Fruit fly (Drosophila melanogaster) whole organism, embryonic: ENCODE results near the gene CG2182.

ENCODE experiments used
- Atf-2 ChIP-seq: fragments of 200-800 bp; sonication (Bioruptor generic); optimal IDR thresholded peaks from 2 replicates; lab custom pipeline; 2016; ENCODE audit warnings: missing biosample characterization, missing genetic modification characterization
- B-H1 ChIP-seq: fragments of 200-800 bp; sonication (Bioruptor generic); IDR thresholded peaks from 3 replicates; pipeline ENCODE4 v1.3.6; 2022; ENCODE audit warnings: missing biosample characterization, missing genetic modification characterization
- Bdp1 ChIP-seq: fragments of 200-800 bp; sonication (Bioruptor generic); optimal IDR thresholded peaks from 3 replicates; lab custom pipeline; 2016; ENCODE audit warnings: missing biosample characterization, missing genetic modification characterization
- CG10147 ChIP-seq: fragments of 200-800 bp; sonication (Bioruptor generic); optimal IDR thresholded peaks from 2 replicates; lab custom pipeline; 2019; ENCODE audit warnings: missing biosample characterization, mild to moderate bottlenecking, missing genetic modification characterization, moderate library complexity
- CG10654 ChIP-seq: fragments of 200-800 bp; sonication (Bioruptor generic); optimal IDR thresholded peaks from 2 replicates; lab custom pipeline; 2016; ENCODE audit warnings: missing biosample characterization, missing genetic modification characterization
- CG10959 ChIP-seq: fragments of 200-800 bp; sonication (Bioruptor generic); IDR thresholded peaks from 2 replicates; pipeline ENCODE4 v1.3.6; 2022; ENCODE audit warnings: missing biosample characterization, missing genetic modification characterization
- CG11093 ChIP-seq: fragments of 200-800 bp; sonication (Bioruptor generic); IDR thresholded peaks from 3 replicates; pipeline ENCODE4 v1.3.6; 2022; ENCODE audit warnings: missing biosample characterization, missing genetic modification characterization
- CG12391 ChIP-seq: fragments of 200-800 bp; sonication (Bioruptor generic); optimal IDR thresholded peaks from 3 replicates; lab custom pipeline; 2018; ENCODE audit warnings: missing biosample characterization, mild to moderate bottlenecking, missing genetic modification characterization, moderate library complexity
- CG12769 ChIP-seq: fragments of 200-800 bp; sonication (Bioruptor generic); optimal IDR thresholded peaks from 2 replicates; lab custom pipeline; 2019; ENCODE audit warnings: missing biosample characterization, mild to moderate bottlenecking, missing genetic modification characterization, moderate library complexity
- CG13123 ChIP-seq: fragments of 200-800 bp; sonication (Bioruptor generic); optimal IDR thresholded peaks from 2 replicates; lab custom pipeline; 2016; ENCODE audit warnings: missing biosample characterization, missing genetic modification characterization
- CG13775 ChIP-seq: fragments of 200-800 bp; sonication (Bioruptor generic); optimal IDR thresholded peaks from 3 replicates; lab custom pipeline; 2017; ENCODE audit warnings: missing biosample characterization, mild to moderate bottlenecking, missing genetic modification characterization
- CG14014 ChIP-seq: fragments of 200-800 bp; sonication (Bioruptor generic); IDR thresholded peaks from 2 replicates; pipeline ENCODE4 v1.3.6; 2022; ENCODE audit warnings: missing biosample characterization, missing genetic modification characterization
- CG16813 ChIP-seq: fragments of 200-800 bp; sonication (Bioruptor generic); IDR thresholded peaks from 3 replicates; pipeline ENCODE4 v1.3.6; 2022; ENCODE audit warnings: missing biosample characterization, missing genetic modification characterization; ENCODE audit not compliant: partially characterized antibody
- CG17829 ChIP-seq: fragments of 200-800 bp; optimal IDR thresholded peaks from 2 replicates; lab custom pipeline; 2019; ENCODE audit warnings: missing biosample characterization, mild to moderate bottlenecking, missing genetic modification characterization, moderate library complexity
- CG1792 ChIP-seq: fragments of 200-800 bp; sonication (Bioruptor generic); optimal IDR thresholded peaks from 2 replicates; lab custom pipeline; 2016; ENCODE audit warnings: missing biosample characterization, missing genetic modification characterization
- CG34224 ChIP-seq: fragments of 200-800 bp; sonication (Bioruptor generic); IDR thresholded peaks from 3 replicates; pipeline ENCODE4 v1.3.6; 2022; ENCODE audit warnings: missing biosample characterization, missing genetic modification characterization; ENCODE audit not compliant: partially characterized antibody
- CG4328 ChIP-seq: fragments of 200-800 bp; sonication (Bioruptor generic); optimal IDR thresholded peaks from 3 replicates; lab custom pipeline; 2017; ENCODE audit warnings: missing biosample characterization, missing genetic modification reagents, missing genetic modification characterization
- CG5953 ChIP-seq: fragments of 200-800 bp; sonication (Bioruptor generic); IDR thresholded peaks from 2 replicates; pipeline ENCODE4 v1.3.6; 2022; ENCODE audit warnings: missing biosample characterization, missing genetic modification characterization
- CG6813 ChIP-seq: fragments of 200-800 bp; sonication (Bioruptor generic); optimal IDR thresholded peaks from 2 replicates; lab custom pipeline; 2017; ENCODE audit warnings: missing biosample characterization, missing genetic modification characterization, mild to moderate bottlenecking, moderate library complexity, missing genetic modification reagents
- CG7556 ChIP-seq: fragments of 200-800 bp; sonication (Bioruptor generic); optimal IDR thresholded peaks from 2 replicates; lab custom pipeline; 2017; ENCODE audit warnings: missing biosample characterization, mild to moderate bottlenecking, missing genetic modification characterization
- CG7786 ChIP-seq: fragments of 200-800 bp; sonication (Bioruptor generic); optimal IDR thresholded peaks from 2 replicates; lab custom pipeline; 2016; ENCODE audit warnings: missing biosample characterization, missing genetic modification characterization
- CG7839 ChIP-seq: fragments of 200-800 bp; sonication (Bioruptor generic); optimal IDR thresholded peaks from 3 replicates; lab custom pipeline; 2018; ENCODE audit warnings: missing biosample characterization, mild to moderate bottlenecking, missing genetic modification characterization, moderate library complexity
- CG7987 ChIP-seq: fragments of 200-800 bp; sonication (Bioruptor generic); optimal IDR thresholded peaks from 2 replicates; lab custom pipeline; 2018; ENCODE audit warnings: missing biosample characterization, mild to moderate bottlenecking, missing genetic modification characterization, moderate library complexity
- CG8388 ChIP-seq: fragments of 200-800 bp; sonication (Bioruptor generic); optimal IDR thresholded peaks from 2 replicates; lab custom pipeline; 2019; ENCODE audit warnings: missing biosample characterization, mild to moderate bottlenecking, missing genetic modification characterization, moderate library complexity
- Camta ChIP-seq: fragments of 200-800 bp; sonication (Bioruptor generic); optimal IDR thresholded peaks from 2 replicates; lab custom pipeline; 2016; ENCODE audit warnings: missing biosample characterization, missing genetic modification characterization
- Dll ChIP-seq: fragments of 200-800 bp; sonication (Bioruptor generic); IDR thresholded peaks from 4 replicates; pipeline ENCODE4 v1.3.6; 2022; ENCODE audit warnings: missing biosample characterization, missing genetic modification characterization; ENCODE audit not compliant: partially characterized antibody
- Dp ChIP-seq: fragments of 200-800 bp; sonication (Bioruptor generic); optimal IDR thresholded peaks from 2 replicates; lab custom pipeline; 2018; ENCODE audit warnings: missing biosample characterization, mild to moderate bottlenecking, missing genetic modification characterization, moderate library complexity
- HHEX ChIP-seq: fragments of 200-800 bp; sonication (Bioruptor generic); optimal IDR thresholded peaks from 3 replicates; lab custom pipeline; 2017; ENCODE audit warnings: missing biosample characterization, mild to moderate bottlenecking, missing genetic modification characterization, missing genetic modification reagents
- HLH4C ChIP-seq: fragments of 200-800 bp; sonication (Bioruptor generic); IDR thresholded peaks from 3 replicates; pipeline ENCODE4 v1.3.6; 2022; ENCODE audit warnings: missing biosample characterization, missing genetic modification characterization; ENCODE audit not compliant: partially characterized antibody
- Lhr ChIP-seq: fragments of 200-800 bp; sonication (Bioruptor generic); optimal IDR thresholded peaks from 3 replicates; lab custom pipeline; 2017; ENCODE audit warnings: mild to moderate bottlenecking, missing biosample characterization, missing genetic modification reagents, missing genetic modification characterization
- Oli ChIP-seq: fragments of 200-800 bp; sonication (Bioruptor generic); optimal IDR thresholded peaks from 2 replicates; lab custom pipeline; 2018; ENCODE audit warnings: missing biosample characterization, mild to moderate bottlenecking, missing genetic modification characterization, moderate library complexity
- Ptx1 ChIP-seq: fragments of 200-800 bp; sonication (Bioruptor generic); IDR thresholded peaks from 2 replicates; pipeline ENCODE4 v1.3.6; 2022; ENCODE audit warnings: missing biosample characterization, missing genetic modification characterization
- Rfx ChIP-seq: fragments of 200-800 bp; sonication (Bioruptor generic); IDR thresholded peaks from 2 replicates; pipeline ENCODE4 v1.3.6; 2022; ENCODE audit warnings: missing biosample characterization, missing genetic modification characterization
- Rx ChIP-seq: fragments of 200-800 bp; sonication (Bioruptor generic); IDR thresholded peaks from 2 replicates; pipeline ENCODE4 v1.3.6; 2022; ENCODE audit warnings: missing biosample characterization, missing genetic modification characterization
- Spps ChIP-seq: fragments of 200-800 bp; sonication (Bioruptor generic); optimal IDR thresholded peaks from 2 replicates; lab custom pipeline; 2018; ENCODE audit warnings: missing biosample characterization, mild to moderate bottlenecking, missing genetic modification characterization
- ara ChIP-seq: fragments of 200-800 bp; sonication (Bioruptor generic); IDR thresholded peaks from 2 replicates; pipeline ENCODE4 v1.3.6; 2022; ENCODE audit warnings: missing biosample characterization, missing genetic modification characterization
- ato ChIP-seq: fragments of 200-800 bp; sonication (Bioruptor generic); IDR thresholded peaks from 2 replicates; pipeline ENCODE4 v1.3.6; 2022; ENCODE audit warnings: missing biosample characterization, missing genetic modification characterization; ENCODE audit not compliant: partially characterized antibody
- caup ChIP-seq: fragments of 200-800 bp; sonication (Bioruptor generic); optimal IDR thresholded peaks from 3 replicates; lab custom pipeline; 2017; ENCODE audit warnings: missing biosample characterization, mild to moderate bottlenecking, missing genetic modification characterization, moderate library complexity; ENCODE audit not compliant: severe bottlenecking
- croc ChIP-seq: fragments of 200-800 bp; sonication (Bioruptor generic); conservative IDR thresholded peaks from 3 replicates; pipeline ENCODE4 v1.3.6; 2022; ENCODE audit warnings: missing biosample characterization, missing genetic modification characterization
- ems ChIP-seq: fragments of 200-800 bp; sonication (Bioruptor generic); optimal IDR thresholded peaks from 3 replicates; lab custom pipeline; 2016; ENCODE audit warnings: missing biosample characterization, missing genetic modification characterization
- jumu ChIP-seq: fragments of 200-800 bp; sonication (Bioruptor generic); optimal IDR thresholded peaks from 3 replicates; lab custom pipeline; 2016; ENCODE audit warnings: missing biosample characterization, missing genetic modification characterization
- luna ChIP-seq: fragments of 200-800 bp; sonication (Bioruptor generic); optimal IDR thresholded peaks from 2 replicates; lab custom pipeline; 2016; ENCODE audit warnings: missing biosample characterization, missing genetic modification characterization
- peb ChIP-seq: fragments of 200-800 bp; sonication (Bioruptor generic); IDR thresholded peaks from 2 replicates; pipeline ENCODE4 v1.3.6; 2022; ENCODE audit warnings: missing biosample characterization, missing genetic modification characterization
- pho ChIP-seq: fragments of 200-800 bp; sonication (Bioruptor generic); optimal IDR thresholded peaks from 2 replicates; lab custom pipeline; 2016; ENCODE audit warnings: missing biosample characterization, missing genetic modification characterization
- psq ChIP-seq: fragments of 200-800 bp; sonication (Bioruptor generic); optimal IDR thresholded peaks from 2 replicates; lab custom pipeline; 2017; ENCODE audit warnings: missing biosample characterization, missing genetic modification characterization
- sna ChIP-seq: fragments of 200-800 bp; sonication (Bioruptor generic); IDR thresholded peaks from 2 replicates; pipeline ENCODE4 v1.3.6; 2022; ENCODE audit warnings: missing biosample characterization, missing genetic modification characterization; ENCODE audit not compliant: partially characterized antibody
- usp ChIP-seq: fragments of >200 bp; optimal IDR thresholded peaks from 2 replicates; lab custom pipeline; 2017; ENCODE audit warnings: missing biosample characterization, missing genetic modification characterization
- yki ChIP-seq: fragments of >200 bp; optimal IDR thresholded peaks from 3 replicates; lab custom pipeline; 2018
- zf30C ChIP-seq: fragments of 200-800 bp; sonication (Bioruptor generic); optimal IDR thresholded peaks from 3 replicates; lab custom pipeline; 2018; ENCODE audit warnings: missing biosample characterization, mild to moderate bottlenecking, missing genetic modification characterization

CG2182 gene

DNA sequence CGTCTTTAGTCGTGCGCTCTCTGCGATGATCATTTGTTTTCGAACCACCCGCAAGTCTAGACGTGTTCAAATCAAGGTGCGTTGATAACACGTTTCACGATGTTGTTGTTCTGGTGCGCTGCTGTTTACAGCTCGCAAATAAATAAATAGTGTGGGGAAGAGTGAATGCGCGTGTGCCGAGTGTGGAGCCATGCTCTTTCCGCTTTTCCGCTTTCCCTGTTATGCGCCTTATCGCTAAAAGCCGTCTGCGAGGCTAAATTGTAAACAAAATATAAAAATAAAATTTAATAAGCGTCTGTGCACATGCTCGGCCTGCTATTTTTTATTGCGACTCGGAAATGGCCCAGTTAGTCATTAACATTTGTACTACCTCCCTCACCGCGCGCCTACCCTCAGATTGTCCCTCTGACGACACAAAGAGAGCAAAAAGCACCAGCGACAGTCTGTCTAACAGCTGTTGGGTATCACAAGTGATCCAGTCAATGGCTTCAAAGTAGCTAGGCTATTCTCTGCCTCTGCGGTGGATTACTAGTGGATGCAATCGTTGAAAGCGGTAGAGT, 13.0 kb upstream of the CG2182 start (continued):
- peak; percentile 0 for TF ChIP-seq luna (GFP tag; lab: Kevin White, UChicago)
- TF ChIP-seq Dll (GFP tag; lab: Robert Waterston, UW): no peak
- TF ChIP-seq caup (GFP tag; lab: Kevin White, UChicago): peak; percentile 90
- peak; percentile 48 for TF ChIP-seq CG7786 (GFP tag; lab: Kevin White, UChicago)
- no peak for TF ChIP-seq peb (GFP tag; lab: Robert Waterston, UW)
- TF ChIP-seq HLH4C (GFP tag; lab: Robert Waterston, UW): no peak
- no peak for TF ChIP-seq CG12769 (tag; lab: Kevin White, UChicago)
- peak; percentile 49 for TF ChIP-seq Camta
- TF ChIP-seq zf30C (GFP tag; lab: Kevin White, UChicago): peak; percentile 37
- TF ChIP-seq Dp (GFP tag; lab: Kevin White, UChicago): no peak
- TF ChIP-seq CG34224 (GFP tag; lab: Robert Waterston, UW): peak; percentile 46; the same call in 1 of the 3 replicates
- peak; percentile 53 for TF ChIP-seq Spps (tag; lab: Kevin White, UChicago)
- TF ChIP-seq ems (GFP tag; lab: Kevin White, UChicago): peak; percentile 56
- no peak for TF ChIP-seq jumu (GFP tag; lab: Kevin White, UChicago)
- TF ChIP-seq CG5953: no peak
- peak; percentile 38; the same call in 1 of the 2 replicates for TF ChIP-seq Rx
- TF ChIP-seq CG4328 (GFP tag; lab: Kevin White, UChicago): peak; percentile 90
- TF ChIP-seq Ptx1 (GFP tag; lab: Robert Waterston, UW): 0 out of 2 replicates have a peak, but pooled peaks have one; percentile 14
- TF ChIP-seq CG7987 (GFP tag; lab: Kevin White, UChicago): peak; percentile 97
- TF ChIP-seq CG6813 (GFP tag; lab: Kevin White, UChicago): peak; percentile 97
- peak; percentile 36 for TF ChIP-seq psq
- TF ChIP-seq CG14014 (GFP tag; lab: Robert Waterston, UW): peak; percentile 61; the same call in 1 of the 2 replicates
- no peak for TF ChIP-seq CG7839 (tag; lab: Kevin White, UChicago)
- TF ChIP-seq Oli (tag; lab: Kevin White, UChicago): peak; percentile 20
- peak; percentile 78 for TF ChIP-seq Lhr (GFP tag; lab: Kevin White, UChicago)
- TF ChIP-seq pho (GFP tag; lab: Kevin White, UChicago): peak; percentile 18
- peak; percentile 26; the same call in 1 of the 3 replicates for TF ChIP-seq B-H1 (GFP tag; lab: Robert Waterston, UW)
- TF ChIP-seq CG10654 (GFP tag; lab: Kevin White, UChicago): peak; percentile 41
- TF ChIP-seq Atf-2: peak; percentile 33
- TF ChIP-seq CG17829 (tag; lab: Kevin White, UChicago): peak; percentile 62
- TF ChIP-seq CG16813 (GFP tag; lab: Robert Waterston, UW): no peak
- TF ChIP-seq yki: no peak
- peak; percentile 66 for TF ChIP-seq ara
- peak; percentile 56 for TF ChIP-seq CG1792
- no peak for TF ChIP-seq CG10959
- peak; percentile 23 for TF ChIP-seq Bdp1 (GFP tag; lab: Kevin White, UChicago)
- TF ChIP-seq CG11093 (GFP tag; lab: Robert Waterston, UW): peak; percentile 36; the same call in 1 of the 3 replicates
- TF ChIP-seq croc: no peak
- TF ChIP-seq CG12391 (tag; lab: Kevin White, UChicago): peak; percentile 38
- TF ChIP-seq HHEX (GFP tag; lab: Kevin White, UChicago): peak; percentile 89
- peak; percentile 79 for TF ChIP-seq CG7556
- peak; percentile 63; the same call in 1 of the 2 replicates for TF ChIP-seq Rfx (GFP tag; lab: Robert Waterston, UW)
- TF ChIP-seq CG13775 (GFP tag; lab: Kevin White, UChicago): peak; percentile 39
- no peak for TF ChIP-seq usp (GFP tag; lab: Kevin White, UChicago)
- TF ChIP-seq CG13123: peak; percentile 71
- TF ChIP-seq sna (GFP tag; lab: Robert Waterston, UW): 0 out of 2 replicates have a peak, but pooled peaks have one; percentile 28
- TF ChIP-seq CG8388: peak; percentile 40
- no peak for TF ChIP-seq CG10147
- no peak for TF ChIP-seq ato (GFP tag; lab: Robert Waterston, UW)
